Worm (Caenorhabditis elegans) whole organism, early embryonic: ENCODE data around the gene W03D2.9.

ENCODE experiments used
- F13C5.2 ChIP-seq: sonication (generic microtip); optimal IDR thresholded peaks from 2 replicates; lab custom pipeline; 2017; ENCODE audit warnings: mild to moderate bottlenecking, missing genetic modification characterization, inconsistent platforms, missing compliant biosample characterization
- aly-1 ChIP-seq: sonication (generic microtip); optimal IDR thresholded peaks from 2 replicates; lab custom pipeline; 2016; ENCODE audit warnings: missing genetic modification characterization, missing compliant biosample characterization
- ama-1 ChIP-seq: fragments of 150-350 bp; optimal IDR thresholded peaks from 2 replicates; lab custom pipeline; 2014
- ceh-13 ChIP-seq: fragments of 200-800 bp; sonication (Bioruptor generic); optimal IDR thresholded peaks from 2 replicates; lab custom pipeline; 2018; ENCODE audit warnings: mild to moderate bottlenecking, missing genetic modification characterization, missing compliant biosample characterization
- ceh-36 ChIP-seq: sonication (generic microtip); optimal IDR thresholded peaks from 2 replicates; lab custom pipeline; 2016; ENCODE audit warnings: missing genetic modification characterization, inconsistent platforms, missing compliant biosample characterization
- flt-1 ChIP-seq: fragments of 200-800 bp; sonication (Bioruptor generic); IDR thresholded peaks from 2 replicates; pipeline ENCODE4 v1.3.6; 2022; ENCODE audit warnings: missing genetic modification characterization, missing compliant biosample characterization
- hmbx-1 ChIP-seq: sonication (generic microtip); optimal IDR thresholded peaks from 2 replicates; lab custom pipeline; 2016; ENCODE audit warnings: mild to moderate bottlenecking, missing genetic modification characterization, missing compliant biosample characterization
- pes-1 ChIP-seq: fragments of 200-800 bp; sonication (Bioruptor generic); IDR thresholded peaks from 2 replicates; pipeline ENCODE4 v1.3.6; 2022; ENCODE audit warnings: missing genetic modification reagents, missing genetic modification characterization, missing compliant biosample characterization
- sea-1 ChIP-seq: fragments of 200-800 bp; sonication (Bioruptor generic); conservative IDR thresholded peaks from 2 replicates; pipeline ENCODE4 v1.3.6; 2022; ENCODE audit warnings: missing genetic modification characterization, missing compliant biosample characterization
- tbx-11 ChIP-seq: fragments of 200-800 bp; sonication (Bioruptor generic); IDR thresholded peaks from 2 replicates; pipeline ENCODE4 v1.3.6; 2022; ENCODE audit warnings: missing genetic modification characterization, missing compliant biosample characterization
- tra-4 ChIP-seq: sonication (generic microtip); optimal IDR thresholded peaks from 2 replicates; lab custom pipeline; 2017; ENCODE audit warnings: missing genetic modification characterization, missing compliant biosample characterization

DNA sequence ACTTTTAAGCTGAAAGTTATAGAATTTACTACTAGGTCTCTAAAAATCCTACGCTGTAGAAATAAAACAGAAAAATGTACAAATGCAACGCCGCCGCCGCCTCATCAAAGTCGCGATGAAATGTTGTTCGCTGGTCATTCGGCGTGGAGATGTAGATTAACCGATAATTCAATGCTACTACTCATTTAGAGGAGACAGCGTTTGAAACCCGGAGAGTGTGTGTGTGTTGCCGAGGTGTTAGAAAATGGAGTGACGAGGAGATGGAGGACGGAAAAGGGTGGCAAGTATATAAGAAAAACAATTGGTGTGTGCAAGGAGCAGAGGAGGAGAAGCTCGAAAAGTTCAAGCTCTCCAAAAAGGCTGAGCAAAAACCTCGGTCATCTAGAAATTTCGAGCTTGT is 22.2 kb downstream of the W03D2.9 start:
- TF ChIP-seq ama-1 (no peak), tra-4 (tag; lab: Kevin White, UChicago) (no peak), flt-1 (GFP tag; lab: Robert Waterston, UW) (no peak), ceh-36 (tag; lab: Kevin White, UChicago) (no peak), sea-1 (GFP tag; lab: Robert Waterston, UW) (no peak), aly-1 (tag; lab: Kevin White, UChicago) (no peak), hmbx-1 (tag; lab: Kevin White, UChicago) (no peak), pes-1 (GFP tag; lab: Robert Waterston, UW) (no peak), ceh-13 (GFP tag; lab: Kevin White, UChicago) (no peak), F13C5.2 (tag; lab: Kevin White, UChicago) (no peak), tbx-11 (no peak)
